Fruit fly (Drosophila melanogaster) whole organism, embryonic: ENCODE measurements around the gene CG34244.

Source experiments
- Ada2b ChIP-seq: fragments of 200-800 bp; sonication (Bioruptor generic); IDR thresholded peaks from 2 replicates; pipeline ENCODE4 v1.3.6; 2022; ENCODE audit warnings: missing biosample characterization, missing genetic modification characterization
- Aef1 ChIP-seq: fragments of 200-800 bp; sonication (Bioruptor generic); IDR thresholded peaks from 3 replicates; pipeline ENCODE4 v1.3.6; 2022; ENCODE audit warnings: missing biosample characterization, missing genetic modification characterization
- Bdp1 ChIP-seq: fragments of 200-800 bp; sonication (Bioruptor generic); optimal IDR thresholded peaks from 3 replicates; lab custom pipeline; 2016; ENCODE audit warnings: missing biosample characterization, missing genetic modification characterization
- CG10267 ChIP-seq: fragments of 200-800 bp; sonication (Bioruptor generic); optimal IDR thresholded peaks from 2 replicates; lab custom pipeline; 2018; ENCODE audit warnings: missing biosample characterization, mild to moderate bottlenecking, missing genetic modification characterization, moderate library complexity
- CG10274 ChIP-seq: fragments of 200-800 bp; sonication (Bioruptor generic); optimal IDR thresholded peaks from 3 replicates; lab custom pipeline; 2017; ENCODE audit warnings: missing biosample characterization, mild to moderate bottlenecking, missing genetic modification characterization
- CG10366 ChIP-seq: fragments of 200-800 bp; sonication (Bioruptor generic); IDR thresholded peaks from 2 replicates; pipeline ENCODE4 v1.3.6; 2022; ENCODE audit warnings: missing biosample characterization, missing genetic modification characterization
- CG10462 ChIP-seq: fragments of 200-800 bp; sonication (Bioruptor generic); optimal IDR thresholded peaks from 2 replicates; lab custom pipeline; 2016; ENCODE audit warnings: missing biosample characterization, missing genetic modification characterization
- CG10654 ChIP-seq: fragments of 200-800 bp; sonication (Bioruptor generic); optimal IDR thresholded peaks from 2 replicates; lab custom pipeline; 2016; ENCODE audit warnings: missing biosample characterization, missing genetic modification characterization
- CG12659 ChIP-seq: fragments of 200-800 bp; sonication (Bioruptor generic); optimal IDR thresholded peaks from 3 replicates; lab custom pipeline; 2017; ENCODE audit warnings: mild to moderate bottlenecking, missing biosample characterization, missing genetic modification reagents, missing genetic modification characterization
- CG12769 ChIP-seq: fragments of 200-800 bp; sonication (Bioruptor generic); optimal IDR thresholded peaks from 2 replicates; lab custom pipeline; 2019; ENCODE audit warnings: missing biosample characterization, mild to moderate bottlenecking, missing genetic modification characterization, moderate library complexity
- CG13624 ChIP-seq: fragments of 200-800 bp; sonication (Bioruptor generic); optimal IDR thresholded peaks from 2 replicates; lab custom pipeline; 2016; ENCODE audit warnings: missing biosample characterization, missing genetic modification characterization
- CG17912 ChIP-seq: fragments of 200-800 bp; sonication (Bioruptor generic); optimal IDR thresholded peaks from 2 replicates; lab custom pipeline; 2018; ENCODE audit warnings: missing biosample characterization, mild to moderate bottlenecking, missing genetic modification characterization
- CG18619 ChIP-seq: fragments of 200-800 bp; sonication (Bioruptor generic); optimal IDR thresholded peaks from 3 replicates; lab custom pipeline; 2017; ENCODE audit warnings: missing biosample characterization, mild to moderate bottlenecking, missing genetic modification characterization
- CG2875 ChIP-seq: fragments of 200-800 bp; sonication (Bioruptor generic); optimal IDR thresholded peaks from 2 replicates; lab custom pipeline; 2017; ENCODE audit warnings: missing biosample characterization, mild to moderate bottlenecking, missing genetic modification characterization, missing genetic modification reagents
- CG30403 ChIP-seq: fragments of 200-800 bp; sonication (Bioruptor generic); optimal IDR thresholded peaks from 3 replicates; lab custom pipeline; 2016; ENCODE audit warnings: missing biosample characterization, missing genetic modification characterization
- CG31365 ChIP-seq: fragments of 200-800 bp; sonication (Bioruptor generic); optimal IDR thresholded peaks from 2 replicates; lab custom pipeline; 2018; ENCODE audit warnings: missing biosample characterization, mild to moderate bottlenecking, missing genetic modification characterization
- CG4282 ChIP-seq: fragments of 200-800 bp; sonication (Bioruptor generic); optimal IDR thresholded peaks from 2 replicates; lab custom pipeline; 2016; ENCODE audit warnings: missing biosample characterization, missing genetic modification characterization
- CG43689 ChIP-seq: fragments of 200-800 bp; sonication (Bioruptor generic); IDR thresholded peaks from 2 replicates; pipeline ENCODE4 v1.3.6; 2022; ENCODE audit warnings: missing biosample characterization, missing genetic modification characterization
- CG4404 ChIP-seq: fragments of 200-800 bp; sonication (Bioruptor generic); IDR thresholded peaks from 2 replicates; pipeline ENCODE4 v1.3.6; 2022; ENCODE audit warnings: missing biosample characterization, missing genetic modification characterization
- CG5245 ChIP-seq: fragments of 200-800 bp; sonication (Bioruptor generic); optimal IDR thresholded peaks from 3 replicates; lab custom pipeline; 2016; ENCODE audit warnings: missing biosample characterization, missing genetic modification characterization
- CG6689 ChIP-seq: fragments of 200-800 bp; sonication (Bioruptor generic); IDR thresholded peaks from 2 replicates; pipeline ENCODE4 v1.3.6; 2022; ENCODE audit warnings: missing biosample characterization, missing genetic modification characterization
- CG7271 ChIP-seq: fragments of 200-800 bp; sonication (Bioruptor generic); optimal IDR thresholded peaks from 2 replicates; lab custom pipeline; 2018; ENCODE audit warnings: missing biosample characterization, mild to moderate bottlenecking, missing genetic modification characterization, moderate library complexity
- CG8290 ChIP-seq, 3 experiments: fragments of 200-800 bp; sonication (Bioruptor generic); optimal IDR thresholded peaks; 2 replicates each; lab custom pipeline; 2016 to 2019; ENCODE audit warnings: missing biosample characterization in 3 of 3, missing genetic modification characterization in 3 of 3, mild to moderate bottlenecking in 2 of 3, moderate library complexity in 1 of 3
- CG9215 ChIP-seq: fragments of 200-800 bp; sonication (Bioruptor generic); IDR thresholded peaks from 2 replicates; pipeline ENCODE4 v1.3.6; 2022; ENCODE audit warnings: missing biosample characterization, missing genetic modification characterization
- CG9817 ChIP-seq: fragments of 200-800 bp; sonication (Bioruptor generic); optimal IDR thresholded peaks from 2 replicates; lab custom pipeline; 2018; ENCODE audit warnings: missing biosample characterization, mild to moderate bottlenecking, missing genetic modification characterization, moderate library complexity
- Dip3 ChIP-seq: fragments of 200-800 bp; sonication (Bioruptor generic); optimal IDR thresholded peaks from 3 replicates; lab custom pipeline; 2016; ENCODE audit warnings: missing biosample characterization, missing genetic modification characterization
- Doc3 ChIP-seq: fragments of 200-800 bp; sonication (Bioruptor generic); IDR thresholded peaks from 3 replicates; pipeline ENCODE4 v1.3.6; 2022; ENCODE audit warnings: missing biosample characterization, missing genetic modification characterization; ENCODE audit not compliant: partially characterized antibody
- Ets65A ChIP-seq: fragments of 200-800 bp; sonication (Bioruptor generic); peaks from one replicate; lab custom pipeline; 2016; ENCODE audit warnings: missing biosample characterization, missing genetic modification characterization
- GATAe ChIP-seq: fragments of 200-800 bp; sonication (Bioruptor generic); conservative IDR thresholded peaks from 2 replicates; pipeline ENCODE4 v1.3.6; 2022; ENCODE audit warnings: missing biosample characterization, missing genetic modification characterization
- HLH3B ChIP-seq: fragments of 200-800 bp; sonication (Bioruptor generic); IDR thresholded peaks from 2 replicates; pipeline ENCODE4 v1.3.6; 2022; ENCODE audit warnings: missing biosample characterization, missing genetic modification characterization
- Meics ChIP-seq: fragments of 200-800 bp; sonication (Bioruptor generic); optimal IDR thresholded peaks from 2 replicates; lab custom pipeline; 2017; ENCODE audit warnings: missing biosample characterization, mild to moderate bottlenecking, missing genetic modification characterization
- Neu2 ChIP-seq: fragments of 200-800 bp; sonication (Bioruptor generic); optimal IDR thresholded peaks from 3 replicates; lab custom pipeline; 2016; ENCODE audit warnings: missing biosample characterization, missing genetic modification characterization, borderline replicate concordance
- Sox100B ChIP-seq: fragments of 200-800 bp; sonication (Bioruptor generic); optimal IDR thresholded peaks from 3 replicates; lab custom pipeline; 2018; ENCODE audit warnings: missing biosample characterization, mild to moderate bottlenecking, missing genetic modification characterization
- ato ChIP-seq: fragments of 200-800 bp; sonication (Bioruptor generic); IDR thresholded peaks from 2 replicates; pipeline ENCODE4 v1.3.6; 2022; ENCODE audit warnings: missing biosample characterization, missing genetic modification characterization; ENCODE audit not compliant: partially characterized antibody
- bbx ChIP-seq: fragments of 200-800 bp; sonication (Bioruptor generic); IDR thresholded peaks from 2 replicates; pipeline ENCODE4 v1.3.6; 2022; ENCODE audit warnings: missing biosample characterization, missing genetic modification characterization; ENCODE audit not compliant: partially characterized antibody
- dpn ChIP-seq, 2 experiments: fragments of 200-800 bp; sonication (Bioruptor generic); optimal IDR thresholded peaks; 3 replicates each; lab custom pipeline; 2016; ENCODE audit warnings: missing biosample characterization in 2 of 2, missing genetic modification characterization in 2 of 2
- fd3F ChIP-seq: fragments of 200-800 bp; sonication (Bioruptor generic); optimal IDR thresholded peaks from 2 replicates; lab custom pipeline; 2018; ENCODE audit warnings: missing biosample characterization, mild to moderate bottlenecking, missing genetic modification characterization, moderate library complexity
- gce ChIP-seq: fragments of 200-800 bp; sonication (Bioruptor generic); IDR thresholded peaks from 3 replicates; pipeline ENCODE4 v1.3.6; 2022; ENCODE audit warnings: missing biosample characterization, missing genetic modification characterization
- gsb-n ChIP-seq: fragments of 200-800 bp; sonication (Bioruptor generic); optimal IDR thresholded peaks from 3 replicates; lab custom pipeline; 2018; ENCODE audit warnings: missing biosample characterization, mild to moderate bottlenecking, missing genetic modification characterization
- her ChIP-seq: fragments of 200-800 bp; sonication (Bioruptor generic); optimal IDR thresholded peaks from 2 replicates; lab custom pipeline; 2016; ENCODE audit warnings: missing biosample characterization, missing genetic modification characterization
- ind ChIP-seq: fragments of 200-800 bp; sonication (Bioruptor generic); optimal IDR thresholded peaks from 3 replicates; lab custom pipeline; 2016; ENCODE audit warnings: missing biosample characterization, missing genetic modification characterization
- jing ChIP-seq: fragments of 200-800 bp; sonication (Bioruptor generic); optimal IDR thresholded peaks from 2 replicates; lab custom pipeline; 2018; ENCODE audit warnings: missing biosample characterization, mild to moderate bottlenecking, missing genetic modification characterization
- kay ChIP-seq: fragments of 200-800 bp; sonication (Bioruptor generic); optimal IDR thresholded peaks from 2 replicates; lab custom pipeline; 2016; ENCODE audit warnings: missing biosample characterization, missing genetic modification characterization
- lbe ChIP-seq: fragments of 200-800 bp; sonication (Bioruptor generic); optimal IDR thresholded peaks from 2 replicates; lab custom pipeline; 2016; ENCODE audit warnings: missing biosample characterization, mild to moderate bottlenecking, missing genetic modification characterization
- nerfin-2 ChIP-seq: fragments of 200-800 bp; sonication (Bioruptor generic); IDR thresholded peaks from 2 replicates; pipeline ENCODE4 v1.3.6; 2022; ENCODE audit warnings: missing biosample characterization, missing genetic modification characterization; ENCODE audit not compliant: partially characterized antibody
- onecut ChIP-seq: fragments of 200-800 bp; sonication (Bioruptor generic); IDR thresholded peaks from 2 replicates; pipeline ENCODE4 v1.3.6; 2022; ENCODE audit warnings: missing biosample characterization, missing genetic modification characterization
- pros ChIP-seq: fragments of 200-800 bp; sonication (Bioruptor generic); optimal IDR thresholded peaks from 3 replicates; lab custom pipeline; 2019; ENCODE audit warnings: missing biosample characterization, mild to moderate bottlenecking, missing genetic modification characterization, moderate library complexity
- pzg ChIP-seq: fragments of 200-800 bp; sonication (Bioruptor generic); optimal IDR thresholded peaks from 3 replicates; lab custom pipeline; 2018; ENCODE audit warnings: missing biosample characterization, mild to moderate bottlenecking, missing genetic modification characterization, moderate library complexity
- rib ChIP-seq: fragments of 200-800 bp; sonication (Bioruptor generic); IDR thresholded peaks from 2 replicates; pipeline ENCODE4 v1.3.6; 2022; ENCODE audit warnings: missing biosample characterization, missing genetic modification characterization
- vfl ChIP-seq: fragments of 200-800 bp; sonication (Bioruptor generic); optimal IDR thresholded peaks from 2 replicates; lab custom pipeline; 2016; ENCODE audit warnings: missing biosample characterization, missing genetic modification characterization

The CG34244 gene

DNA sequence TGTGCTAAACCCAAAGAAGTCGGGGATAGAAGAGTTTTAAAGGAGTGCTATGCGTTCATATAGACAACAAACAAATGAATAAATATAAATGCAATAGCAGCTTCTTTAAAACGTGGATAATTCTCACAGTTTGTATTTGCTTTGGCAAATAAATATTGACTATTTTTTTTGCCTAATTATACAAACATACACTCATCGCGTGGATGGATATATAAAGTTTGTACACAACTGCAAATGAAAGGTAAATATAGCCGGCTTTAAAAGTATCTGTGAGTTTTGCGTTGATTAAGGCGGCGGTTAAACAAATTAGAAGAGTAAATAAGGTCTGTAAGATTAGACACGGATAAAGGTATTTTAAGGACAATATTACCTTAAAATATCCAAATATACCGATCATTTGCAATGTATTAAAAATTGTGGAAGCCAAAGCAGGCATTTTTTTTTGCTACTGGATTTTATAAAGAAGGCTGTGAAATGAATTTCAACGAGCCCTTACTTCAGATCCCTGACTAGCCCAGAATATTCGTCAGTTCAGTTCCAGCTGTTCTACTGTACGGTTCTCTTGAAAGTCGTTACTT lies 18.0 kb downstream of the CG34244 start, which contains the start of gene CG7768:
TSS of gene CG7768 (plus strand) at position 528 of the 578 bp plus-strand sequence.
- TF ChIP-seq ato (no peak), Ets65A (GFP tag; lab: Kevin White, UChicago) (no peak), Doc3 (GFP tag; lab: Robert Waterston, UW) (no peak), CG9215 (GFP tag; lab: Robert Waterston, UW) (no peak), CG4404 (GFP tag; lab: Robert Waterston, UW) (no peak), CG9817 (tag; lab: Kevin White, UChicago) (peak; percentile 62), CG12769 (peak; percentile 81), vfl (GFP tag; lab: Kevin White, UChicago) (no peak), CG7271 (tag; lab: Kevin White, UChicago) (no peak), CG43689 (no peak), Neu2 (GFP tag; lab: Kevin White, UChicago) (no peak), CG8290 (GFP tag; optimal IDR thresholded peaks at IDR 0.05; lab: Kevin White, UChicago) (no peak), CG8290 (tag; optimal IDR thresholded peaks at IDR 0.05; lab: Kevin White, UChicago) (peak in 1 of 2 experiments; percentile 88), jing (GFP tag; lab: Kevin White, UChicago) (no peak), onecut (GFP tag; lab: Robert Waterston, UW) (peak; percentile 37), GATAe (GFP tag; lab: Robert Waterston, UW) (no peak), CG13624 (GFP tag; lab: Kevin White, UChicago) (no peak), her (GFP tag; lab: Kevin White, UChicago) (peak; percentile 46), pzg (no peak), Meics (GFP tag; lab: Kevin White, UChicago) (peak; percentile 72), Bdp1 (GFP tag; lab: Kevin White, UChicago) (no peak), fd3F (GFP tag; lab: Kevin White, UChicago) (peak; percentile 84), CG17912 (no peak), pros (GFP tag; lab: Kevin White, UChicago) (no peak), nerfin-2 (GFP tag; lab: Robert Waterston, UW) (no peak), CG18619 (GFP tag; lab: Kevin White, UChicago) (peak; percentile 53), CG10366 (GFP tag; lab: Robert Waterston, UW) (no peak), CG4282 (GFP tag; lab: Kevin White, UChicago) (no peak), lbe (GFP tag; lab: Kevin White, UChicago) (no peak), CG10274 (peak; percentile 36), CG10654 (GFP tag; lab: Kevin White, UChicago) (peak; percentile 39), gsb-n (tag; lab: Kevin White, UChicago) (no peak), gce (GFP tag; lab: Robert Waterston, UW) (no peak), rib (GFP tag; lab: Robert Waterston, UW) (no peak), kay (GFP tag; lab: Kevin White, UChicago) (no peak), ind (no peak), Sox100B (GFP tag; lab: Kevin White, UChicago) (peak; percentile 71), dpn (GFP tag; optimal IDR thresholded peaks at IDR 0.05; lab: Kevin White, UChicago) (peak; percentile 4 to 42), CG12659 (GFP tag; lab: Kevin White, UChicago) (peak; percentile 55), Ada2b (GFP tag; lab: Robert Waterston, UW) (peak; percentile 20; the same call in 1 of the 2 replicates), Dip3 (GFP tag; lab: Kevin White, UChicago) (peak; percentile 7), CG10462 (peak; percentile 6), CG30403 (GFP tag; lab: Kevin White, UChicago) (peak; percentile 2), CG5245 (GFP tag; lab: Kevin White, UChicago) (no peak), bbx (GFP tag; lab: Robert Waterston, UW) (no peak), CG2875 (no peak), Aef1 (no peak), HLH3B (peak; percentile 60; the same call in 1 of the 2 replicates), CG6689 (GFP tag; lab: Robert Waterston, UW) (no peak), CG10267 (tag; lab: Kevin White, UChicago) (no peak), CG31365 (tag; lab: Kevin White, UChicago) (peak; percentile 36)
